Fruit fly (Drosophila melanogaster): ENCODE results near the gene CG3061.

dm6 chr3R:14044361-14044860 lies 12.2 kb downstream of the CG3061 start:
- TF ChIP-seq ewg (GFP tag; optimal IDR thresholded peaks at IDR 0.05) (no peak), lola (GFP tag; optimal IDR thresholded peaks at IDR 0.05) (no peak), CG13894 (tag; optimal IDR thresholded peaks at IDR 0.05) (no peak), CG15011 (GFP tag; optimal IDR thresholded peaks at IDR 0.05) (no peak), fd102C (GFP tag; optimal IDR thresholded peaks at IDR 0.05) (no peak), Bgb (GFP tag; IDR thresholded peaks at IDR 0.05; ENCODE audit: partially characterized antibody) (no peak), CG6765 (GFP tag; optimal IDR thresholded peaks at IDR 0.05) (no peak), tio (GFP tag; optimal IDR thresholded peaks at IDR 0.05) (no peak), CG17328 (GFP tag; IDR thresholded peaks at IDR 0.05) (no peak), CG18011 (GFP tag; optimal IDR thresholded peaks at IDR 0.05) (no peak), sr (GFP tag; IDR thresholded peaks at IDR 0.05) (no peak), CG10565 (GFP tag; optimal IDR thresholded peaks at IDR 0.05) (no peak), psq (GFP tag; optimal IDR thresholded peaks at IDR 0.05) (no peak), B-H1 (GFP tag; IDR thresholded peaks at IDR 0.05) (no peak)
